Worm (Caenorhabditis elegans): ENCODE data around the gene T25E4.1.
"Not testable (repeated sequence)": the region's sequence is repeated elsewhere in the genome, so short reads cannot be mapped to it uniquely, and the experiment has no call there.

The T25E4.1 gene

ce11 chrII:5578035-5578434 lies at the start of gene T25E4.1:
T25E4.1 (plus strand) TSS chrII:5578335.
- TF ChIP-seq pha-4 (tag; optimal IDR thresholded peaks at IDR 0.05) (no peak), mep-1 (tag; optimal IDR thresholded peaks at IDR 0.05) (no peak), nhr-12 (tag; optimal IDR thresholded peaks at IDR 0.05) (no peak), nhr-28 (tag; optimal IDR thresholded peaks at IDR 0.05) (no peak), tbx-8 (GFP tag; optimal IDR thresholded peaks at IDR 0.05) (no peak), ham-2 (GFP tag; optimal IDR thresholded peaks at IDR 0.05) (no peak), cnd-1 (tag; optimal IDR thresholded peaks at IDR 0.05) (no peak)

ce11 chrII:5531855-5532328 lies 46.2 kb upstream of the T25E4.1 start, which contains the start of gene C17C3.9:
C17C3.9 (minus strand) TSS chrII:5532278.
- no peak for TF ChIP-seq unc-39 (tag; optimal IDR thresholded peaks at IDR 0.05)
- TF ChIP-seq nhr-12 (tag; optimal IDR thresholded peaks at IDR 0.05): no peak
- no peak for TF ChIP-seq elt-1 (tag; optimal IDR thresholded peaks at IDR 0.05; ENCODE audit: borderline replicate concordance, insufficient read depth)
- TF ChIP-seq lin-13 (tag; optimal IDR thresholded peaks at IDR 0.05): no peak
- no peak for TF ChIP-seq M03D4.4 (tag; optimal IDR thresholded peaks at IDR 0.05)

ce11 chrII:5533642-5534041 lies 44.5 kb upstream of the T25E4.1 start, which contains the start of gene hlh-26:
hlh-26 (minus strand) TSS chrII:5533742.
- TF ChIP-seq ztf-11 (tag; optimal IDR thresholded peaks at IDR 0.05): no peak
- no peak for TF ChIP-seq cnd-1 (tag; optimal IDR thresholded peaks at IDR 0.05)
- TF ChIP-seq mab-5 (tag; optimal IDR thresholded peaks at IDR 0.05): no peak
- TF ChIP-seq unc-39 (tag; optimal IDR thresholded peaks at IDR 0.05): no peak
- TF ChIP-seq elt-3 (tag; optimal IDR thresholded peaks at IDR 0.05): no peak
- no peak for TF ChIP-seq ces-1 (GFP tag; optimal IDR thresholded peaks at IDR 0.05)
- TF ChIP-seq sem-2 (GFP tag; optimal IDR thresholded peaks at IDR 0.05): no peak
- TF ChIP-seq blmp-1 (tag; optimal IDR thresholded peaks at IDR 0.05): no peak
- no peak for TF ChIP-seq zip-8 (tag; optimal IDR thresholded peaks at IDR 0.05)
- TF ChIP-seq mls-2 (tag; optimal IDR thresholded peaks at IDR 0.05): no peak
- TF ChIP-seq nhr-12 (tag; optimal IDR thresholded peaks at IDR 0.05): no peak
- no peak for TF ChIP-seq M03D4.4 (tag; optimal IDR thresholded peaks at IDR 0.05)
- TF ChIP-seq lin-13 (tag; optimal IDR thresholded peaks at IDR 0.05): no peak

- not testable (repeated sequence) for TF ChIP-seq hlh-1 (tag; optimal IDR thresholded peaks at IDR 0.05); ces-1 (GFP tag; optimal IDR thresholded peaks at IDR 0.05); flh-1 (GFP tag; optimal IDR thresholded peaks at IDR 0.05)
Observed at ce11 chrII:5534939-5535338, 43.2 kb upstream of the T25E4.1 start, which contains the start of gene hlh-25. hlh-25 (plus strand) TSS chrII:5535239.

ce11 chrII:5537078-5537477 lies 41.1 kb upstream of the T25E4.1 start:
- TF ChIP-seq lin-13 (tag; optimal IDR thresholded peaks at IDR 0.05): no peak
- no peak for TF ChIP-seq mep-1 (tag; optimal IDR thresholded peaks at IDR 0.05)
- TF ChIP-seq nhr-28 (tag; optimal IDR thresholded peaks at IDR 0.05): no peak
- no peak for TF ChIP-seq mls-2 (tag; optimal IDR thresholded peaks at IDR 0.05)
- no peak for TF ChIP-seq hlh-1 (tag; optimal IDR thresholded peaks at IDR 0.05)
- no peak for TF ChIP-seq M03D4.4 (tag; optimal IDR thresholded peaks at IDR 0.05)
- TF ChIP-seq tbx-8 (GFP tag; optimal IDR thresholded peaks at IDR 0.05): no peak
- TF ChIP-seq ceh-83 (GFP tag; optimal IDR thresholded peaks at IDR 0.05): no peak
- TF ChIP-seq elt-1 (tag; optimal IDR thresholded peaks at IDR 0.05; ENCODE audit: borderline replicate concordance, insufficient read depth): no peak
- TF ChIP-seq ceh-39 (tag; optimal IDR thresholded peaks at IDR 0.05): no peak
- no peak for TF ChIP-seq ces-1 (GFP tag; optimal IDR thresholded peaks at IDR 0.05)
- TF ChIP-seq nhr-76 (tag; optimal IDR thresholded peaks at IDR 0.05): no peak
- TF ChIP-seq ztf-11 (tag; optimal IDR thresholded peaks at IDR 0.05): no peak

- TF ChIP-seq nhr-76 (tag; optimal IDR thresholded peaks at IDR 0.05) (no peak), blmp-1 (tag; optimal IDR thresholded peaks at IDR 0.05) (no peak), tbx-8 (GFP tag; optimal IDR thresholded peaks at IDR 0.05) (no peak), ham-2 (GFP tag; optimal IDR thresholded peaks at IDR 0.05) (no peak), ceh-43 (GFP tag; optimal IDR thresholded peaks at IDR 0.05) (no peak), nhr-28 (tag; optimal IDR thresholded peaks at IDR 0.05) (no peak), drap-1 (GFP tag; optimal IDR thresholded peaks at IDR 0.05) (no peak), zip-8 (tag; optimal IDR thresholded peaks at IDR 0.05) (no peak), lsy-2 (tag; optimal IDR thresholded peaks at IDR 0.05) (no peak), unc-39 (tag; optimal IDR thresholded peaks at IDR 0.05) (no peak), pha-4 (tag; optimal IDR thresholded peaks at IDR 0.05) (no peak), mep-1 (tag; optimal IDR thresholded peaks at IDR 0.05) (no peak), unc-120 (tag; optimal IDR thresholded peaks at IDR 0.05; ENCODE audit: poor library complexity, severe bottlenecking) (no peak)
Observed at ce11 chrII:5537524-5537923, 40.6 kb upstream of the T25E4.1 start, which contains the start of gene C17C3.11. C17C3.11 (plus strand) TSS chrII:5537824.
